Worm (Caenorhabditis elegans) whole organism, L2 larva: ENCODE data around the gene daf-5.

Experiments
- C34F6.9 ChIP-seq: fragments of 150-350 bp; optimal IDR thresholded peaks from 2 replicates; lab custom pipeline; 2014; ENCODE audit warnings: missing biosample characterization, missing genetic modification characterization
- F13H6.1 ChIP-seq: sonication (generic microtip); optimal IDR thresholded peaks from 2 replicates; lab custom pipeline; 2016; ENCODE audit warnings: missing genetic modification characterization, missing compliant biosample characterization
- R02D3.7 ChIP-seq: fragments of 150-350 bp; optimal IDR thresholded peaks from 2 replicates; lab custom pipeline; 2014; ENCODE audit warnings: missing biosample characterization, missing genetic modification characterization
- Y55F3AM.14 ChIP-seq: fragments of 200-800 bp; sonication (Bioruptor generic); optimal IDR thresholded peaks from 2 replicates; lab custom pipeline; 2018; ENCODE audit warnings: mild to moderate bottlenecking, missing genetic modification characterization, missing compliant biosample characterization
- ZK546.5 ChIP-seq: sonication (generic microtip); optimal IDR thresholded peaks from 2 replicates; lab custom pipeline; 2017; ENCODE audit warnings: missing biosample characterization, missing genetic modification characterization
- alr-1 ChIP-seq: fragments of 150-350 bp; optimal IDR thresholded peaks from 2 replicates; lab custom pipeline; 2014; ENCODE audit warnings: missing biosample characterization, missing genetic modification characterization
- ama-1 ChIP-seq: fragments of 150-350 bp; optimal IDR thresholded peaks from 2 replicates; lab custom pipeline; 2018; ENCODE audit warnings: inconsistent platforms
- blmp-1 ChIP-seq: sonication (generic microtip); optimal IDR thresholded peaks from 2 replicates; lab custom pipeline; 2017; ENCODE audit warnings: missing genetic modification characterization, mild to moderate bottlenecking, missing compliant biosample characterization, antibody characterized with exemption, moderate library complexity; ENCODE audit not compliant: insufficient read depth
- ceh-16 ChIP-seq: fragments of 150-350 bp; optimal IDR thresholded peaks from 2 replicates; lab custom pipeline; 2014; ENCODE audit warnings: missing biosample characterization, missing genetic modification characterization
- ceh-82 ChIP-seq: fragments of 150-350 bp; optimal IDR thresholded peaks from 2 replicates; lab custom pipeline; 2014; ENCODE audit warnings: missing biosample characterization, missing genetic modification characterization
- crh-2 ChIP-seq: sonication (generic microtip); optimal IDR thresholded peaks from 2 replicates; lab custom pipeline; 2017; ENCODE audit warnings: missing biosample characterization, missing genetic modification characterization
- dmd-4 ChIP-seq: sonication (generic microtip); optimal IDR thresholded peaks from 2 replicates; lab custom pipeline; 2017; ENCODE audit warnings: missing biosample characterization, missing genetic modification characterization
- elt-1 ChIP-seq: fragments of 150-350 bp; optimal IDR thresholded peaks from 2 replicates; lab custom pipeline; 2014; ENCODE audit warnings: missing biosample characterization, missing genetic modification characterization
- fos-1 ChIP-seq: fragments of 150-350 bp; optimal IDR thresholded peaks from 2 replicates; lab custom pipeline; 2014; ENCODE audit warnings: missing biosample characterization, missing genetic modification characterization
- gmeb-1 ChIP-seq: fragments of 150-350 bp; optimal IDR thresholded peaks from 2 replicates; lab custom pipeline; 2014; ENCODE audit warnings: missing biosample characterization, missing genetic modification characterization
- lin-11 ChIP-seq: fragments of 150-350 bp; sonication (generic microtip); optimal IDR thresholded peaks from 2 replicates; lab custom pipeline; 2014; ENCODE audit warnings: missing biosample characterization, missing genetic modification characterization, inconsistent platforms, mixed read lengths
- lin-13 ChIP-seq: fragments of 150-350 bp; optimal IDR thresholded peaks from 2 replicates; lab custom pipeline; 2014; ENCODE audit warnings: missing biosample characterization, missing genetic modification reagents, missing genetic modification characterization
- lin-39 ChIP-seq: fragments of 150-350 bp; optimal IDR thresholded peaks from 2 replicates; lab custom pipeline; 2014; ENCODE audit warnings: missing biosample characterization, missing genetic modification reagents, missing genetic modification characterization
- lsy-2 ChIP-seq, 2 experiments: fragments of 150-350 bp in 1 of 2; sonication (generic microtip) in 1 of 2; optimal IDR thresholded peaks; 2 replicates each; lab custom pipeline; 2014 to 2017; ENCODE audit warnings: missing biosample characterization in 2 of 2, missing genetic modification characterization in 2 of 2
- mab-5 ChIP-seq: fragments of 150-350 bp; optimal IDR thresholded peaks from 2 replicates; lab custom pipeline; 2014; ENCODE audit warnings: missing biosample characterization, missing genetic modification characterization
- mbf-1 ChIP-seq: sonication (generic microtip); optimal IDR thresholded peaks from 2 replicates; lab custom pipeline; 2017; ENCODE audit warnings: missing biosample characterization, missing genetic modification characterization
- mdl-1 ChIP-seq, 2 experiments: fragments of 150-350 bp in 1 of 2; sonication (generic microtip) in 1 of 2; optimal IDR thresholded peaks; 2 replicates each; lab custom pipeline; 2017; ENCODE audit warnings: missing biosample characterization in 2 of 2, missing genetic modification characterization in 2 of 2
- nhr-10 ChIP-seq: sonication (generic microtip); optimal IDR thresholded peaks from 2 replicates; lab custom pipeline; 2017; ENCODE audit warnings: missing biosample characterization, missing genetic modification characterization
- nhr-11 ChIP-seq: fragments of 150-350 bp; optimal IDR thresholded peaks from 2 replicates; lab custom pipeline; 2014; ENCODE audit warnings: missing biosample characterization, missing genetic modification characterization
- nhr-12 ChIP-seq: fragments of 150-350 bp; optimal IDR thresholded peaks from 2 replicates; lab custom pipeline; 2014; ENCODE audit warnings: missing biosample characterization, missing genetic modification characterization
- nhr-129 ChIP-seq: fragments of 150-350 bp; optimal IDR thresholded peaks from 2 replicates; lab custom pipeline; 2014; ENCODE audit warnings: missing biosample characterization, missing genetic modification characterization
- nhr-21 ChIP-seq: fragments of 150-350 bp; optimal IDR thresholded peaks from 2 replicates; lab custom pipeline; 2014; ENCODE audit warnings: missing biosample characterization, missing genetic modification characterization
- nhr-23 ChIP-seq: fragments of 150-350 bp; optimal IDR thresholded peaks from 2 replicates; lab custom pipeline; 2014; ENCODE audit warnings: missing biosample characterization, missing genetic modification reagents, missing genetic modification characterization
- nhr-6 ChIP-seq: fragments of 150-350 bp; optimal IDR thresholded peaks from 2 replicates; lab custom pipeline; 2014; ENCODE audit warnings: missing biosample characterization, missing genetic modification characterization
- nhr-77 ChIP-seq: fragments of 150-350 bp; optimal IDR thresholded peaks from 2 replicates; lab custom pipeline; 2014; ENCODE audit warnings: missing biosample characterization, missing genetic modification characterization
- peb-1 ChIP-seq: fragments of 150-350 bp; optimal IDR thresholded peaks from 2 replicates; lab custom pipeline; 2014; ENCODE audit warnings: missing biosample characterization, missing genetic modification characterization
- sem-4 ChIP-seq: fragments of 150-350 bp; optimal IDR thresholded peaks from 2 replicates; lab custom pipeline; 2014; ENCODE audit warnings: missing biosample characterization, missing genetic modification reagents, missing genetic modification characterization
- skn-1 ChIP-seq: sonication (generic microtip); optimal IDR thresholded peaks from 2 replicates; lab custom pipeline; 2017; ENCODE audit warnings: missing biosample characterization, missing genetic modification characterization
- sma-9 ChIP-seq, 2 experiments: fragments of 150-350 bp in 1 of 2; sonication (generic microtip) in 1 of 2; optimal IDR thresholded peaks; 2 replicates each; lab custom pipeline; 2014 to 2016; ENCODE audit warnings: missing genetic modification characterization in 2 of 2, mild to moderate bottlenecking in 1 of 2, missing biosample characterization in 1 of 2, missing compliant biosample characterization in 1 of 2, missing genetic modification reagents in 1 of 2, moderate library complexity in 1 of 2
- snpc-4 ChIP-seq: fragments of 150-350 bp; optimal IDR thresholded peaks from 2 replicates; lab custom pipeline; 2014; ENCODE audit warnings: missing biosample characterization, missing genetic modification characterization
- unc-39 ChIP-seq: fragments of 150-350 bp; optimal IDR thresholded peaks from 2 replicates; lab custom pipeline; 2014; ENCODE audit warnings: missing biosample characterization, missing genetic modification characterization
- unc-55 ChIP-seq: fragments of 150-350 bp; sonication (generic microtip); optimal IDR thresholded peaks from 3 replicates; lab custom pipeline; 2014; ENCODE audit warnings: missing biosample characterization, missing genetic modification reagents, missing genetic modification characterization
- unc-62 ChIP-seq: fragments of 150-350 bp; optimal IDR thresholded peaks from 2 replicates; lab custom pipeline; 2014; ENCODE audit warnings: missing biosample characterization, missing genetic modification reagents, missing genetic modification characterization
- zag-1 ChIP-seq: fragments of 150-350 bp; optimal IDR thresholded peaks from 2 replicates; lab custom pipeline; 2014; ENCODE audit warnings: missing biosample characterization, missing genetic modification characterization
- ztf-1 ChIP-seq: fragments of 200-800 bp; sonication (Bioruptor generic); conservative IDR thresholded peaks from 2 replicates; pipeline ENCODE4 v1.3.6; 2022; ENCODE audit warnings: missing genetic modification characterization, missing compliant biosample characterization
- ztf-4 ChIP-seq: fragments of 150-350 bp; optimal IDR thresholded peaks from 2 replicates; lab custom pipeline; 2014; ENCODE audit warnings: missing biosample characterization, missing genetic modification characterization

Gene daf-5

ce11 chrII:14063044-14063500 lies 11.0 kb upstream of the daf-5 start, which contains the start of gene lem-2 (continued):
- TF ChIP-seq ceh-82 = no peak
- peak; percentile 9 for TF ChIP-seq blmp-1 (tag; lab: Kevin White, UChicago)
- TF ChIP-seq lsy-2 (tag; optimal IDR thresholded peaks at IDR 0.05; lab: Kevin White, UChicago) = peak; percentile 50 to 78
- no peak for TF ChIP-seq dmd-4 (tag; lab: Kevin White, UChicago)
- TF ChIP-seq unc-62 (GFP tag; lab: Kevin White, UChicago) = no peak
- TF ChIP-seq mdl-1 (tag; optimal IDR thresholded peaks at IDR 0.05; lab: Kevin White, UChicago) = no peak
- TF ChIP-seq R02D3.7 = no peak
- no peak for TF ChIP-seq unc-39
- peak; percentile 83 for TF ChIP-seq C34F6.9 (tag; lab: Kevin White, UChicago)
- TF ChIP-seq unc-55 (GFP tag; lab: Kevin White, UChicago) = peak; percentile 79
- no peak for TF ChIP-seq ztf-4 (tag; lab: Kevin White, UChicago)
- peak; percentile 51 for TF ChIP-seq nhr-129 (tag; lab: Kevin White, UChicago)
- TF ChIP-seq nhr-23 = no peak
- no peak for TF ChIP-seq nhr-12
- TF ChIP-seq skn-1 (tag; lab: Kevin White, UChicago) = no peak
- TF ChIP-seq Y55F3AM.14 (GFP tag; lab: Kevin White, UChicago) = no peak
- no peak for TF ChIP-seq peb-1
- no peak for TF ChIP-seq zag-1 (tag; lab: Kevin White, UChicago)

ce11 chrII:14060885-14061284 lies 8.8 kb upstream of the daf-5 start:
- TF ChIP-seq nhr-23 = no peak
- no peak for TF ChIP-seq sma-9 (GFP tag; optimal IDR thresholded peaks at IDR 0.05; lab: Kevin White, UChicago)
- no peak for TF ChIP-seq sma-9 (tag; optimal IDR thresholded peaks at IDR 0.05; lab: Kevin White, UChicago)
- TF ChIP-seq ZK546.5 (tag; lab: Kevin White, UChicago) = no peak
- TF ChIP-seq zag-1 (tag; lab: Kevin White, UChicago) = no peak
- no peak for TF ChIP-seq mbf-1
- TF ChIP-seq crh-2 (tag; lab: Kevin White, UChicago) = no peak
- TF ChIP-seq R02D3.7 = no peak
- no peak for TF ChIP-seq nhr-129 (tag; lab: Kevin White, UChicago)
- TF ChIP-seq nhr-11 (tag; lab: Kevin White, UChicago) = no peak
- TF ChIP-seq nhr-6 (tag; lab: Kevin White, UChicago) = no peak
- TF ChIP-seq C34F6.9 (tag; lab: Kevin White, UChicago) = no peak
- TF ChIP-seq unc-62 (GFP tag; lab: Kevin White, UChicago) = no peak
- no peak for TF ChIP-seq peb-1
- TF ChIP-seq alr-1 (tag; lab: Kevin White, UChicago) = no peak
- TF ChIP-seq, all 48 proteins: peak for 0

- TF ChIP-seq mbf-1 = no peak
- TF ChIP-seq snpc-4 = no peak
- TF ChIP-seq mab-5 (tag; lab: Kevin White, UChicago) = no peak
- TF ChIP-seq nhr-12 = no peak
- no peak for TF ChIP-seq F13H6.1 (tag; lab: Kevin White, UChicago)
- TF ChIP-seq ceh-16 = no peak
- TF ChIP-seq fos-1 = no peak
- TF ChIP-seq alr-1 (tag; lab: Kevin White, UChicago) = no peak
- no peak for TF ChIP-seq lin-11 (tag; lab: Kevin White, UChicago)
- no peak for TF ChIP-seq ama-1 (lab: Kevin White, UChicago)
- no peak for TF ChIP-seq lin-13
- no peak for TF ChIP-seq gmeb-1 (tag; lab: Kevin White, UChicago)
- no peak for TF ChIP-seq crh-2 (tag; lab: Kevin White, UChicago)
- no peak for TF ChIP-seq lin-39 (tag; lab: Kevin White, UChicago)
- TF ChIP-seq C34F6.9 (tag; lab: Kevin White, UChicago) = no peak
- no peak for TF ChIP-seq ztf-1 (GFP tag; lab: Robert Waterston, UW)
- TF ChIP-seq nhr-21 (tag; lab: Kevin White, UChicago) = no peak
- TF ChIP-seq blmp-1 (tag; lab: Kevin White, UChicago) = no peak
Measured at ce11 chrII:14060439-14060838, 8.3 kb upstream of the daf-5 start, which contains the start of gene W01G7.4. Gene W01G7.4 (plus strand): TSS chrII:14060739.

- peak; percentile 100 for TF ChIP-seq gmeb-1 (tag; lab: Kevin White, UChicago)
- peak; percentile 68 for TF ChIP-seq fos-1
- TF ChIP-seq mbf-1 = no peak
- TF ChIP-seq snpc-4 = peak; percentile 90
- TF ChIP-seq nhr-77 (tag; lab: Kevin White, UChicago) = peak; percentile 91
- TF ChIP-seq zag-1 (tag; lab: Kevin White, UChicago) = peak; percentile 13
- peak; percentile 38 for TF ChIP-seq lin-39 (tag; lab: Kevin White, UChicago)
- no peak for TF ChIP-seq alr-1 (tag; lab: Kevin White, UChicago)
- peak; percentile 97 for TF ChIP-seq sma-9 (GFP tag; optimal IDR thresholded peaks at IDR 0.05; lab: Kevin White, UChicago)
- no peak for TF ChIP-seq sma-9 (tag; optimal IDR thresholded peaks at IDR 0.05; lab: Kevin White, UChicago)
- no peak for TF ChIP-seq skn-1 (tag; lab: Kevin White, UChicago)
- TF ChIP-seq nhr-129 (tag; lab: Kevin White, UChicago) = peak; percentile 82
- peak; percentile 28 for TF ChIP-seq dmd-4 (tag; lab: Kevin White, UChicago)
- peak; percentile 78 for TF ChIP-seq nhr-10 (tag; lab: Kevin White, UChicago)
- TF ChIP-seq nhr-6 (tag; lab: Kevin White, UChicago) = peak; percentile 91
- peak; percentile 96 for TF ChIP-seq C34F6.9 (tag; lab: Kevin White, UChicago)
- TF ChIP-seq mdl-1 (tag; optimal IDR thresholded peaks at IDR 0.05; lab: Kevin White, UChicago) = peak in 1 of 2 experiments; percentile 43
- TF ChIP-seq lsy-2 (tag; optimal IDR thresholded peaks at IDR 0.05; lab: Kevin White, UChicago) = peak; percentile 93 to 96
- TF ChIP-seq nhr-21 (tag; lab: Kevin White, UChicago) = peak; percentile 92
- no peak for TF ChIP-seq nhr-11 (tag; lab: Kevin White, UChicago)
- TF ChIP-seq mab-5 (tag; lab: Kevin White, UChicago) = peak; percentile 94
- TF ChIP-seq elt-1 = no peak
- TF ChIP-seq nhr-23 = no peak
- TF ChIP-seq unc-62 (GFP tag; lab: Kevin White, UChicago) = no peak
- TF ChIP-seq unc-39 = no peak
- peak; percentile 60 for TF ChIP-seq R02D3.7
- peak; percentile 74 for TF ChIP-seq ztf-4 (tag; lab: Kevin White, UChicago)
- TF ChIP-seq lin-11 (tag; lab: Kevin White, UChicago) = peak; percentile 82
- peak; percentile 96 for TF ChIP-seq lin-13
- peak; percentile 92 for TF ChIP-seq sem-4 (tag; lab: Kevin White, UChicago)
- no peak for TF ChIP-seq Y55F3AM.14 (GFP tag; lab: Kevin White, UChicago)
Measured at ce11 chrII:14059767-14060166, 7.7 kb upstream of the daf-5 start, which contains the start of gene rpb-11. Gene rpb-11 (plus strand): TSS chrII:14060085.
